Fruit fly (Drosophila melanogaster) whole organism, adult: Measurements from ENCODE around the gene AOX4.

ENCODE experiments used
- CG14711 ChIP-seq: fragments of 200-800 bp; sonication (Bioruptor generic); optimal IDR thresholded peaks from 2 replicates; lab custom pipeline; 2018; ENCODE audit warnings: missing biosample characterization, mild to moderate bottlenecking, missing genetic modification characterization, moderate library complexity
- CG1620 ChIP-seq: fragments of 200-800 bp; sonication (Bioruptor generic); optimal IDR thresholded peaks from 2 replicates; lab custom pipeline; 2016; ENCODE audit warnings: missing biosample characterization, missing genetic modification characterization
- Crg-1 ChIP-seq: fragments of 200-800 bp; sonication (Bioruptor generic); optimal IDR thresholded peaks from 2 replicates; lab custom pipeline; 2016; ENCODE audit warnings: missing biosample characterization, missing genetic modification characterization
- cic ChIP-seq: fragments of 200-800 bp; sonication (Bioruptor generic); optimal IDR thresholded peaks from 2 replicates; lab custom pipeline; 2017; ENCODE audit warnings: missing biosample characterization, mild to moderate bottlenecking, missing genetic modification characterization, moderate library complexity

dm6 chr3R:15588567-15589321 is 36.1 kb upstream of the AOX4 start:
- TF ChIP-seq CG1620 (GFP tag; lab: Kevin White, UChicago) (no peak), CG14711 (no peak), cic (GFP tag; lab: Kevin White, UChicago) (no peak), Crg-1 (GFP tag; lab: Kevin White, UChicago) (no peak)
